Worm (Caenorhabditis elegans): ENCODE measurements around the gene F11F1.1.

The F11F1.1 gene

DNA sequence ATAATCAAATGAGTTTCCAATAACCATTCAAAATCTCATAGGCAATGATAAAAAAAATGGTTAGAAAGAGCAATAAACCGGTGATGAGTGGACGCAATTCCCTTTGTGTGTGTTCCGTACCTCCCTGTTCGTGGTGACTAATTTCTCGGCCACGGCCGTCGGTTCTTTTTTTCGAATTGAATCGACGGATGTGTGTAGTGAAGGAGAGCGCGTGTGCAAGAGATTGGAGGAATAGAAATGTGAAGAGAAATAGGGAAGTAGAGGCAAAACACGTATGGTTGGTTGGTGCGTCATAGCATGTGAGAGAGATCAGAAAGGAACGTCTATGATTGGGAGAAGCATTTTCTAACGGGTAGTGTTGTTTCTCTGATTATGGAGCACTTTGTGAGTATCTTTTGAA is 35.5 kb upstream of the F11F1.1 start:
- peak; percentile 36 to 41 for TF ChIP-seq efl-1 (optimal IDR thresholded peaks at IDR 0.05)
- peak; percentile 31 to 67 for TF ChIP-seq efl-1 (GFP tag; optimal IDR thresholded peaks at IDR 0.05 in 1 of 2)
- TF ChIP-seq fos-1 (tag; optimal IDR thresholded peaks at IDR 0.05), result peak; percentile 37
- TF ChIP-seq lsy-2 (tag; optimal IDR thresholded peaks at IDR 0.05), result peak; percentile 17 to 63
- TF ChIP-seq nhr-71 (tag; optimal IDR thresholded peaks at IDR 0.05), result peak; percentile 48
- TF ChIP-seq nhr-20 (tag; optimal IDR thresholded peaks at IDR 0.05), result peak; percentile 21
- peak; percentile 16 for TF ChIP-seq nhr-47 (tag; optimal IDR thresholded peaks at IDR 0.05)
- no peak for TF ChIP-seq Y116A8C.19 (tag; optimal IDR thresholded peaks at IDR 0.05; ENCODE audit: borderline replicate concordance)
- no peak for TF ChIP-seq ceh-8 (GFP tag; optimal IDR thresholded peaks at IDR 0.05)
- TF ChIP-seq mdl-1 (tag; optimal IDR thresholded peaks at IDR 0.05), result peak in 1 of 2 experiments; percentile 66
- no peak for TF ChIP-seq lin-13 (GFP tag; optimal IDR thresholded peaks at IDR 0.05)
- TF ChIP-seq snu-23 (GFP tag; optimal IDR thresholded peaks at IDR 0.05), result peak; percentile 50
- TF ChIP-seq blmp-1 (tag; optimal IDR thresholded peaks at IDR 0.05), result peak; percentile 58
- peak in 1 of 3 experiments; percentile 69 for TF ChIP-seq ceh-82 (tag; optimal IDR thresholded peaks at IDR 0.05)
- peak; percentile 77 for TF ChIP-seq fkh-8 (tag; optimal IDR thresholded peaks at IDR 0.05)
- TF ChIP-seq lin-35 (GFP tag; optimal IDR thresholded peaks at IDR 0.05), result peak; percentile 36 to 58
- TF ChIP-seq tlp-1 (tag; optimal IDR thresholded peaks at IDR 0.05), result no peak
- peak; percentile 4 for TF ChIP-seq lin-15B (tag; optimal IDR thresholded peaks at IDR 0.05)
- TF ChIP-seq xbp-1 (tag; optimal IDR thresholded peaks at IDR 0.05), result peak; percentile 13
- peak; percentile 98 for TF ChIP-seq lin-14 (GFP tag; optimal IDR thresholded peaks at IDR 0.05)
- peak; percentile 59 for TF ChIP-seq nhr-85 (tag)
- peak in 2 of 3 experiments; percentile 34 to 60 for TF ChIP-seq dpl-1 (GFP tag; optimal IDR thresholded peaks at IDR 0.05)
- no peak for TF ChIP-seq aly-2 (tag; optimal IDR thresholded peaks at IDR 0.05)
- peak; percentile 9 for TF ChIP-seq swsn-7 (tag; optimal IDR thresholded peaks at IDR 0.05)
- TF ChIP-seq jun-1 (tag; optimal IDR thresholded peaks at IDR 0.05), result peak; percentile 18
- TF ChIP-seq F16B12.6 (tag; optimal IDR thresholded peaks at IDR 0.05), result peak; percentile 56
- TF ChIP-seq skn-1 (tag; optimal IDR thresholded peaks at IDR 0.05), result peak; percentile 68
- no peak for TF ChIP-seq tbx-2 (tag; optimal IDR thresholded peaks at IDR 0.05)

DNA sequence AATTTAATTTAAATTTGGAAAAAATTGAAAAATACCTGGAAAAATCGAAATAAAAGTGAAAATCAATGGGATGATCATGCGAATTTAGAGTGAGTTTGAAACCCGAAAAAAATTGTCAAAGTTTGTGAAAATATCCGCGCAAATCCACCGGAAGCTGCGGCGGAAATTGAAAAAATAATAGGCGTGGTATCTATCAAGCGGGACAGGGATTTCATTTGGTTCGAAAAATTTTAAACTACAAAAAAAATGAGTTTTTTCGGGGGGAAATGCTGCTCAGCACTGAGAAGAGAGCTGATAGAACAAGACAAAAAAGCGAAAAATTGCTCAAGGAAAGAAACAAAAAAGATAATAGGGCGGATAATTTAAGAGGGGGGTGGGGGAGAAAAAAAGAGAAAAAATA is 24.4 kb upstream of the F11F1.1 start, which contains the start of gene T03F6.9:
Gene T03F6.9 (minus strand): TSS at position 101 of the 400 bp plus-strand sequence.
- TF ChIP-seq unc-98 (GFP tag; IDR thresholded peaks at IDR 0.05) (no peak), fkh-8 (tag; optimal IDR thresholded peaks at IDR 0.05) (peak; percentile 0)

DNA sequence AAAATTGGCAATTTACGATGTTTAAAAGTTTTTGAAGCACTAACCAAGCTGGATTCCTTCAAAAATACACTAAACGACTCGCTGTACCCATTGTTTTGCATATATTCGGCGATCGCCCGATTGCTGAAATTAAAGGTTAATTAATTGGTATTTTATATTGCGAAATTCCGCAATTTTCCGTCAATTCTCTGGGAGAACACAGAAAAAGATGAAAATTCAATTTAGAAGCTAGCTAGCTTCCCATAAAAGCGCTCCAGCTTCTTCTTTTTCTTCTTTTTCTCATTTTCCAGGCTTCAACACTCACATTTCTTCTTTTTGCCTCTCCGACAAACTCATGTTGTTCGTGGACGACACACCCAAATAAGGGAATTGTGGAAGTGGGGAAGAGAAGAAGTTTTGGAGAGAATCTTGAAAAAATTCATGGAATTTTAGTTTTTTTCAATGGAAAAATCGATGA is 19.0 kb upstream of the F11F1.1 start, which contains the start of gene lis-1:
Gene lis-1 (minus strand): TSS at position 407 of the 457 bp plus-strand sequence.
- TF ChIP-seq nhr-71 (tag; optimal IDR thresholded peaks at IDR 0.05) (peak; percentile 11), fkh-8 (tag; optimal IDR thresholded peaks at IDR 0.05) (no peak), ces-1 (GFP tag; optimal IDR thresholded peaks at IDR 0.05) (peak; percentile 68)

DNA sequence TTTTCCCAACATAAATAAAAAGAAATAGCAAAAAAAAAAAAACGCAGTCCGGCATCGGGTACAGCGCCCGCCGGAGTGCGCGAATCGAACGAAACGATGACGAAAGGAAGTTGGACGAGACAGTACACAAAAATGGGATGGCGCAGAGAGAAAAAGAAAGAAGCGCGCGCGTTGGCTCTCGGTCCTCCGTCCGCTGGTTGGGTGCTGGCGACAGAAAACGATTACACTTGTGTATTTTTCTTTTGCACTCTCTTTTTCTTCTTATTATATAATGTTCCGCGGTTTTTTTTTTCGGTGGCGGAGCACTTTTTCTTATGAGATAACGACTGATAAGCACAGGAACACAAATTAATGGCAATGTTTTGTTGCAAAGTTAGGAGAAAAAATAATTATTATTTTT is 18.1 kb upstream of the F11F1.1 start:
- TF ChIP-seq lin-14 (GFP tag; optimal IDR thresholded peaks at IDR 0.05) (peak; percentile 92), hpl-2 (GFP tag; optimal IDR thresholded peaks at IDR 0.05) (no peak), unc-30 (tag; optimal IDR thresholded peaks at IDR 0.05) (no peak), zip-4 (GFP tag; optimal IDR thresholded peaks at IDR 0.05) (no peak), snu-23 (GFP tag; optimal IDR thresholded peaks at IDR 0.05) (peak; percentile 77), ceh-82 (tag; optimal IDR thresholded peaks at IDR 0.05) (peak in 1 of 3 experiments; percentile 63), elt-2 (tag; optimal IDR thresholded peaks at IDR 0.05) (peak; percentile 70), fkh-8 (tag; optimal IDR thresholded peaks at IDR 0.05) (peak; percentile 4), nhr-71 (tag; optimal IDR thresholded peaks at IDR 0.05) (peak; percentile 70), nhr-12 (tag; optimal IDR thresholded peaks at IDR 0.05) (no peak), irx-1 (tag; optimal IDR thresholded peaks at IDR 0.05) (peak; percentile 13), nhr-47 (tag; optimal IDR thresholded peaks at IDR 0.05) (peak; percentile 31), unc-86 (tag; optimal IDR thresholded peaks at IDR 0.05) (peak; percentile 33), dsc-1 (tag; optimal IDR thresholded peaks at IDR 0.05) (peak; percentile 32), fos-1 (tag; optimal IDR thresholded peaks at IDR 0.05) (no peak), nhr-90 (tag; optimal IDR thresholded peaks at IDR 0.05; ENCODE audit: poor library complexity) (peak; percentile 45), nhr-85 (tag) (peak; percentile 64), pqm-1 (tag; optimal IDR thresholded peaks at IDR 0.05) (peak; percentile 9), efl-1 (optimal IDR thresholded peaks at IDR 0.05) (peak; percentile 20 to 47), efl-1 (GFP tag; optimal IDR thresholded peaks at IDR 0.05 in 1 of 2) (peak; percentile 21 to 93), dpl-1 (GFP tag; optimal IDR thresholded peaks at IDR 0.05) (peak in 2 of 3 experiments; percentile 16 to 30), ztf-11 (tag; optimal IDR thresholded peaks at IDR 0.05) (peak in 1 of 2 experiments; percentile 18), zag-1 (tag; optimal IDR thresholded peaks at IDR 0.05) (no peak), F16B12.6 (tag; optimal IDR thresholded peaks at IDR 0.05) (peak; percentile 4), ceh-88 (GFP tag; IDR thresholded peaks at IDR 0.05) (no peak), mdl-1 (tag; optimal IDR thresholded peaks at IDR 0.05) (peak in 1 of 2 experiments; percentile 44), grh-1 (GFP tag; IDR thresholded peaks at IDR 0.05) (no peak), mep-1 (tag; optimal IDR thresholded peaks at IDR 0.05) (peak; percentile 27)

All from whole organism, L1 larva.